Fruit fly (Drosophila melanogaster) whole organism, embryonic: ENCODE results near the gene SCCRO.

Experiments used
- Abd-B ChIP-seq: fragments of 200-800 bp; sonication (Bioruptor generic); optimal IDR thresholded peaks from 2 replicates; lab custom pipeline; 2018; ENCODE audit warnings: missing biosample characterization, mild to moderate bottlenecking, missing genetic modification characterization, moderate library complexity
- Ada2b ChIP-seq: fragments of 200-800 bp; sonication (Bioruptor generic); IDR thresholded peaks from 2 replicates; pipeline ENCODE4 v1.3.6; 2022; ENCODE audit warnings: missing biosample characterization, missing genetic modification characterization
- Awh ChIP-seq: fragments of 200-800 bp; sonication (Bioruptor generic); IDR thresholded peaks from 2 replicates; pipeline ENCODE4, ENCODE4 v1.3.6; 2022; ENCODE audit warnings: missing biosample characterization, missing genetic modification characterization
- B-H2 ChIP-seq: fragments of 200-800 bp; sonication (Bioruptor generic); optimal IDR thresholded peaks from 2 replicates; lab custom pipeline; 2018; ENCODE audit warnings: missing biosample characterization, mild to moderate bottlenecking, missing genetic modification characterization
- CG10274 ChIP-seq: fragments of 200-800 bp; sonication (Bioruptor generic); optimal IDR thresholded peaks from 3 replicates; lab custom pipeline; 2017; ENCODE audit warnings: missing biosample characterization, mild to moderate bottlenecking, missing genetic modification characterization
- CG31441 ChIP-seq: fragments of 200-800 bp; sonication (Bioruptor generic); IDR thresholded peaks from 2 replicates; pipeline ENCODE4 v1.3.6; 2022; ENCODE audit warnings: missing biosample characterization, missing genetic modification characterization
- CG3407 ChIP-seq: fragments of 200-800 bp; sonication (Bioruptor generic); optimal IDR thresholded peaks from 2 replicates; lab custom pipeline; 2018; ENCODE audit warnings: missing biosample characterization, mild to moderate bottlenecking, missing genetic modification characterization
- CG3726 ChIP-seq: fragments of 200-800 bp; sonication (Bioruptor generic); IDR thresholded peaks from 3 replicates; pipeline ENCODE4, ENCODE4 v1.3.6; 2022; ENCODE audit warnings: missing biosample characterization, missing genetic modification characterization
- CG4424 ChIP-seq: fragments of 200-800 bp; sonication (Bioruptor generic); optimal IDR thresholded peaks from 3 replicates; lab custom pipeline; 2016; ENCODE audit warnings: missing biosample characterization, missing genetic modification characterization
- CG4820 ChIP-seq: fragments of 200-800 bp; sonication (Bioruptor generic); optimal IDR thresholded peaks from 3 replicates; lab custom pipeline; 2016; ENCODE audit warnings: missing biosample characterization, missing genetic modification characterization
- CG5245 ChIP-seq: fragments of 200-800 bp; sonication (Bioruptor generic); optimal IDR thresholded peaks from 3 replicates; lab custom pipeline; 2016; ENCODE audit warnings: missing biosample characterization, missing genetic modification characterization
- CG6254 ChIP-seq: fragments of 200-800 bp; sonication (Bioruptor generic); optimal IDR thresholded peaks from 3 replicates; lab custom pipeline; 2017; ENCODE audit warnings: mild to moderate bottlenecking, missing biosample characterization, missing genetic modification reagents, missing genetic modification characterization
- CG6791 ChIP-seq: fragments of 200-800 bp; sonication (Bioruptor generic); IDR thresholded peaks from 3 replicates; pipeline ENCODE4 v1.3.6; 2022; ENCODE audit warnings: missing biosample characterization, missing genetic modification characterization; ENCODE audit not compliant: partially characterized antibody
- CG9437 ChIP-seq: fragments of 200-800 bp; sonication (Bioruptor generic); optimal IDR thresholded peaks from 2 replicates; lab custom pipeline; 2018; ENCODE audit warnings: missing biosample characterization, mild to moderate bottlenecking, missing genetic modification characterization
- CG9817 ChIP-seq: fragments of 200-800 bp; sonication (Bioruptor generic); optimal IDR thresholded peaks from 2 replicates; lab custom pipeline; 2018; ENCODE audit warnings: missing biosample characterization, mild to moderate bottlenecking, missing genetic modification characterization, moderate library complexity
- D19B ChIP-seq: fragments of 200-800 bp; sonication (Bioruptor generic); optimal IDR thresholded peaks from 2 replicates; lab custom pipeline; 2017; ENCODE audit warnings: missing biosample characterization, mild to moderate bottlenecking, missing genetic modification characterization
- Dbx ChIP-seq: fragments of 200-800 bp; sonication (Bioruptor generic); IDR thresholded peaks from 3 replicates; pipeline ENCODE4 v1.3.6; 2022; ENCODE audit warnings: missing biosample characterization, missing genetic modification characterization
- Drgx ChIP-seq: fragments of 200-800 bp; sonication (Bioruptor generic); IDR thresholded peaks from 2 replicates; pipeline ENCODE4 v1.3.6; 2022; ENCODE audit warnings: missing biosample characterization, missing genetic modification characterization
- HmgZ ChIP-seq: fragments of 200-800 bp; sonication (Bioruptor generic); optimal IDR thresholded peaks from 2 replicates; lab custom pipeline; 2018; ENCODE audit warnings: missing biosample characterization, mild to moderate bottlenecking, missing genetic modification characterization
- Hr51 ChIP-seq, 2 experiments: fragments of 200-800 bp; sonication (Bioruptor generic); optimal IDR thresholded peaks; 2 replicates in 1 of 2; 3 replicates in 1 of 2; lab custom pipeline; 2016 to 2018; ENCODE audit warnings: missing biosample characterization in 2 of 2, missing genetic modification characterization in 2 of 2, mild to moderate bottlenecking in 1 of 2, moderate library complexity in 1 of 2
- Hr78 ChIP-seq, 2 experiments: fragments of 200-800 bp in 1 of 2; fragments of >200 bp in 1 of 2; sonication (Bioruptor generic) in 1 of 2; optimal IDR thresholded peaks; 2 replicates each; lab custom pipeline; 2017 to 2019; ENCODE audit warnings: missing biosample characterization in 2 of 2, missing genetic modification characterization in 2 of 2, mild to moderate bottlenecking in 1 of 2, moderate library complexity in 1 of 2
- Lpt ChIP-seq: fragments of >200 bp; optimal IDR thresholded peaks from 2 replicates; lab custom pipeline; 2018; ENCODE audit warnings: missing biosample characterization, missing genetic modification characterization
- Med ChIP-seq: fragments of 200-800 bp; sonication (Bioruptor generic); peaks from one replicate; lab custom pipeline; 2016; ENCODE audit warnings: missing biosample characterization, missing genetic modification characterization, mild to moderate bottlenecking, inconsistent platforms, moderate library complexity
- Meics ChIP-seq: fragments of 200-800 bp; sonication (Bioruptor generic); optimal IDR thresholded peaks from 2 replicates; lab custom pipeline; 2017; ENCODE audit warnings: missing biosample characterization, mild to moderate bottlenecking, missing genetic modification characterization
- Optix ChIP-seq: fragments of 200-800 bp; sonication (Bioruptor generic); IDR thresholded peaks from 3 replicates; pipeline ENCODE4 v1.3.6; 2022; ENCODE audit warnings: missing biosample characterization, missing genetic modification characterization
- Rx ChIP-seq: fragments of 200-800 bp; sonication (Bioruptor generic); IDR thresholded peaks from 2 replicates; pipeline ENCODE4 v1.3.6; 2022; ENCODE audit warnings: missing biosample characterization, missing genetic modification characterization
- Side ChIP-seq: fragments of 200-800 bp; sonication (Bioruptor generic); optimal IDR thresholded peaks from 2 replicates; lab custom pipeline; 2016; ENCODE audit warnings: missing biosample characterization, missing genetic modification characterization
- Sox102F ChIP-seq: fragments of 200-800 bp; sonication (Bioruptor generic); optimal IDR thresholded peaks from 2 replicates; lab custom pipeline; 2018; ENCODE audit warnings: missing biosample characterization, mild to moderate bottlenecking, missing genetic modification characterization, moderate library complexity
- Sry-β ChIP-seq: fragments of 200-800 bp; sonication (Bioruptor generic); optimal IDR thresholded peaks from 2 replicates; lab custom pipeline; 2018; ENCODE audit warnings: missing biosample characterization, mild to moderate bottlenecking, missing genetic modification characterization, moderate library complexity
- TFAM ChIP-seq: fragments of 200-800 bp; sonication (Bioruptor generic); optimal IDR thresholded peaks from 2 replicates; lab custom pipeline; 2017; ENCODE audit warnings: missing biosample characterization, missing genetic modification characterization, inconsistent platforms
- Xbp1 ChIP-seq: fragments of 200-800 bp; sonication (Bioruptor generic); optimal IDR thresholded peaks from 3 replicates; lab custom pipeline; 2016; ENCODE audit warnings: missing biosample characterization, mild to moderate bottlenecking, missing genetic modification characterization
- br ChIP-seq: fragments of >200 bp; optimal IDR thresholded peaks from 2 replicates; lab custom pipeline; 2017
- emc ChIP-seq: fragments of 200-800 bp; sonication (Bioruptor generic); optimal IDR thresholded peaks from 2 replicates; lab custom pipeline; 2016; ENCODE audit warnings: missing biosample characterization, missing genetic modification characterization
- ftz-f1 ChIP-seq: fragments of 200-800 bp; sonication (Bioruptor generic); optimal IDR thresholded peaks from 2 replicates; lab custom pipeline; 2016; ENCODE audit warnings: missing biosample characterization, missing genetic modification characterization
- gsb ChIP-seq: fragments of 200-800 bp; sonication (Bioruptor generic); IDR thresholded peaks from 2 replicates; pipeline ENCODE4 v1.3.6; 2022; ENCODE audit warnings: missing biosample characterization, missing genetic modification characterization
- insv ChIP-seq, 2 experiments: fragments of 200-800 bp; sonication (Bioruptor generic); optimal IDR thresholded peaks; 3 replicates each; lab custom pipeline; 2016 to 2018; ENCODE audit warnings: missing biosample characterization in 2 of 2, missing genetic modification characterization in 2 of 2
- inv ChIP-seq: fragments of 200-800 bp; sonication (Bioruptor generic); IDR thresholded peaks from 2 replicates; pipeline ENCODE4 v1.3.6; 2022; ENCODE audit warnings: missing biosample characterization, missing genetic modification characterization; ENCODE audit not compliant: partially characterized antibody
- jigr1 ChIP-seq: fragments of 200-800 bp; sonication (Bioruptor generic); IDR thresholded peaks from 3 replicates; pipeline ENCODE4 v1.3.6; 2022; ENCODE audit warnings: missing biosample characterization, missing genetic modification characterization
- knrl ChIP-seq: fragments of 200-800 bp; sonication (Bioruptor generic); IDR thresholded peaks from 3 replicates; pipeline ENCODE4 v1.3.6; 2022; ENCODE audit warnings: missing biosample characterization, missing genetic modification characterization; ENCODE audit not compliant: partially characterized antibody
- nmo ChIP-seq: fragments of 200-800 bp; sonication (Bioruptor generic); optimal IDR thresholded peaks from 2 replicates; lab custom pipeline; 2018; ENCODE audit warnings: missing biosample characterization, mild to moderate bottlenecking, missing genetic modification characterization, moderate library complexity
- pho ChIP-seq: fragments of 200-800 bp; sonication (Bioruptor generic); optimal IDR thresholded peaks from 2 replicates; lab custom pipeline; 2016; ENCODE audit warnings: missing biosample characterization, missing genetic modification characterization
- pros ChIP-seq: fragments of 200-800 bp; sonication (Bioruptor generic); optimal IDR thresholded peaks from 3 replicates; lab custom pipeline; 2019; ENCODE audit warnings: missing biosample characterization, mild to moderate bottlenecking, missing genetic modification characterization, moderate library complexity
- slou ChIP-seq: fragments of 200-800 bp; sonication (Bioruptor generic); optimal IDR thresholded peaks from 3 replicates; lab custom pipeline; 2016; ENCODE audit warnings: missing biosample characterization, missing genetic modification characterization
- slp2 ChIP-seq: fragments of 200-800 bp; sonication (Bioruptor generic); optimal IDR thresholded peaks from 2 replicates; lab custom pipeline; 2016; ENCODE audit warnings: missing biosample characterization, missing genetic modification characterization
- ssp ChIP-seq: fragments of 200-800 bp; sonication (Bioruptor generic); IDR thresholded peaks from 2 replicates; pipeline ENCODE4 v1.3.6; 2022; ENCODE audit warnings: missing biosample characterization, missing genetic modification characterization
- ttk ChIP-seq: fragments of 200-800 bp; sonication (Bioruptor generic); IDR thresholded peaks from 2 replicates; pipeline ENCODE4 v2.1.2; 2022; ENCODE audit warnings: missing biosample characterization, missing genetic modification characterization
- vnd ChIP-seq: fragments of 200-800 bp; sonication (Bioruptor generic); IDR thresholded peaks from 3 replicates; pipeline ENCODE4 v1.3.6; 2022; ENCODE audit warnings: missing biosample characterization, missing genetic modification characterization; ENCODE audit not compliant: partially characterized antibody
- wdn ChIP-seq: fragments of 200-800 bp; sonication (Bioruptor generic); IDR thresholded peaks from 2 replicates; pipeline ENCODE4 v1.3.6; 2022; ENCODE audit warnings: missing biosample characterization, missing genetic modification characterization
- wor ChIP-seq: fragments of 200-800 bp; sonication (Bioruptor generic); IDR thresholded peaks from 2 replicates; pipeline ENCODE4 v1.3.6; 2022; ENCODE audit warnings: missing biosample characterization, missing genetic modification characterization
- zfh1 ChIP-seq: fragments of 200-800 bp; sonication (Bioruptor generic); IDR thresholded peaks from 3 replicates; pipeline ENCODE4 v1.3.6; 2022; ENCODE audit warnings: missing biosample characterization, missing genetic modification characterization

Gene SCCRO

dm6 chr3L:15532368-15533030, 30.7 kb upstream of the SCCRO start (continued):
- TF ChIP-seq wdn (GFP tag; lab: Robert Waterston, UW) (0 out of 2 replicates have a peak, but pooled peaks have one; percentile 5), Drgx (GFP tag; lab: Robert Waterston, UW) (peak; percentile 70), gsb (peak; percentile 47; the same call in 1 of the 2 replicates), nmo (peak; percentile 16), CG3407 (no peak), CG6791 (GFP tag; lab: Robert Waterston, UW) (no peak), Sry-β (GFP tag; lab: Kevin White, UChicago) (no peak), Abd-B (peak; percentile 15), TFAM (GFP tag; lab: Kevin White, UChicago) (no peak), inv (GFP tag; lab: Robert Waterston, UW) (no peak), CG4424 (GFP tag; lab: Kevin White, UChicago) (peak; percentile 63), ttk (GFP tag; lab: Robert Waterston, UW) (peak; percentile 54), CG4820 (GFP tag; lab: Kevin White, UChicago) (peak; percentile 44), emc (GFP tag; lab: Kevin White, UChicago) (no peak), Dbx (GFP tag; lab: Robert Waterston, UW) (0 out of 3 replicates have a peak, but pooled peaks have one; percentile 24), zfh1 (GFP tag; lab: Robert Waterston, UW) (peak; percentile 45; the same call in 1 of the 3 replicates), Meics (GFP tag; lab: Kevin White, UChicago) (peak; percentile 49), ftz-f1 (GFP tag; lab: Kevin White, UChicago) (no peak), Hr78 (GFP tag; optimal IDR thresholded peaks at IDR 0.05; lab: Kevin White, UChicago) (peak in 1 of 2 experiments; percentile 29), HmgZ (tag; lab: Kevin White, UChicago) (peak; percentile 2), Lpt (no peak), Med (GFP tag; lab: Kevin White, UChicago) (peak; percentile 60), vnd (GFP tag; lab: Robert Waterston, UW) (no peak), CG31441 (GFP tag; lab: Robert Waterston, UW) (peak; percentile 68), pros (GFP tag; lab: Kevin White, UChicago) (peak; percentile 61), Sox102F (GFP tag; lab: Kevin White, UChicago) (peak; percentile 26), wor (GFP tag; lab: Robert Waterston, UW) (peak; percentile 32; the same call in 1 of the 2 replicates), Optix (GFP tag; lab: Robert Waterston, UW) (no peak), B-H2 (GFP tag; lab: Kevin White, UChicago) (no peak), slou (GFP tag; lab: Kevin White, UChicago) (no peak), Ada2b (GFP tag; lab: Robert Waterston, UW) (peak; percentile 59), CG3726 (0 out of 3 replicates have a peak, but pooled peaks have one; percentile 11), slp2 (GFP tag; lab: Kevin White, UChicago) (peak; percentile 15), D19B (GFP tag; lab: Kevin White, UChicago) (no peak), CG6254 (GFP tag; lab: Kevin White, UChicago) (peak; percentile 25), CG5245 (GFP tag; lab: Kevin White, UChicago) (no peak), Awh (GFP tag; lab: Robert Waterston, UW) (0 out of 2 replicates have a peak, but pooled peaks have one; percentile 41), br (lab: Kevin White, UChicago) (no peak), knrl (GFP tag; lab: Robert Waterston, UW) (no peak), ssp (no peak), CG9817 (tag; lab: Kevin White, UChicago) (peak; percentile 20), Rx (peak; percentile 46), jigr1 (GFP tag; lab: Robert Waterston, UW) (no peak), Hr51 (GFP tag; optimal IDR thresholded peaks at IDR 0.05; lab: Kevin White, UChicago) (no peak), CG9437 (GFP tag; lab: Kevin White, UChicago) (peak; percentile 33), Side (peak; percentile 33), insv (GFP tag; optimal IDR thresholded peaks at IDR 0.05; lab: Kevin White, UChicago) (no peak), pho (GFP tag; lab: Kevin White, UChicago) (no peak), Xbp1 (peak; percentile 3), CG10274 (GFP tag; lab: Kevin White, UChicago) (peak; percentile 6)
